Worm (Caenorhabditis elegans): ENCODE results near the gene F15A4.10.

F15A4.10 gene

ce11 chrII:12489903-12490302 is 4.9 kb upstream of the F15A4.10 start, which contains the start of gene T21B4.15:
Gene T21B4.15, plus strand, starts transcription at chrII:12490203.
- TF ChIP-seq med-1 (GFP tag; optimal IDR thresholded peaks at IDR 0.05; ENCODE audit: insufficient read depth) (no peak), klf-2 (GFP tag; conservative IDR thresholded peaks at IDR 0.05) (no peak), tab-1 (GFP tag; IDR thresholded peaks at IDR 0.05) (no peak), ref-1 (GFP tag; conservative IDR thresholded peaks at IDR 0.05) (no peak), ztf-29 (GFP tag; IDR thresholded peaks at IDR 0.05) (no peak), cog-1 (tag; optimal IDR thresholded peaks at IDR 0.05) (no peak), flt-1 (GFP tag; IDR thresholded peaks at IDR 0.05) (no peak), ztf-23 (GFP tag; IDR thresholded peaks at IDR 0.05) (no peak)

ce11 chrII:12488810-12489209 is 3.9 kb upstream of the F15A4.10 start:
- TF ChIP-seq klf-2 (GFP tag; conservative IDR thresholded peaks at IDR 0.05) (no peak), med-1 (GFP tag; optimal IDR thresholded peaks at IDR 0.05; ENCODE audit: insufficient read depth) (no peak), cog-1 (tag; optimal IDR thresholded peaks at IDR 0.05) (no peak), ztf-29 (GFP tag; IDR thresholded peaks at IDR 0.05) (no peak), ref-1 (GFP tag; conservative IDR thresholded peaks at IDR 0.05) (no peak), ztf-23 (GFP tag; IDR thresholded peaks at IDR 0.05) (no peak), flt-1 (GFP tag; IDR thresholded peaks at IDR 0.05) (no peak), tab-1 (GFP tag; IDR thresholded peaks at IDR 0.05) (no peak), T22C8.4 (GFP tag; IDR thresholded peaks at IDR 0.05) (no peak)

ce11 chrII:12482622-12483021 is 2.3 kb downstream of the F15A4.10 start, which contains the start of gene fbxb-102:
Gene fbxb-102, plus strand, starts transcription at chrII:12482922.
- no peak for TF ChIP-seq tab-1 (GFP tag; IDR thresholded peaks at IDR 0.05)
- no peak for TF ChIP-seq ztf-23 (GFP tag; IDR thresholded peaks at IDR 0.05)
- no peak for TF ChIP-seq med-1 (GFP tag; optimal IDR thresholded peaks at IDR 0.05; ENCODE audit: insufficient read depth)
- TF ChIP-seq cog-1 (tag; optimal IDR thresholded peaks at IDR 0.05) = no peak
- TF ChIP-seq T22C8.4 (GFP tag; IDR thresholded peaks at IDR 0.05) = no peak
- no peak for TF ChIP-seq ref-1 (GFP tag; conservative IDR thresholded peaks at IDR 0.05)
- no peak for TF ChIP-seq ztf-29 (GFP tag; IDR thresholded peaks at IDR 0.05)
- no peak for TF ChIP-seq flt-1 (GFP tag; IDR thresholded peaks at IDR 0.05)
- no peak for TF ChIP-seq klf-2 (GFP tag; conservative IDR thresholded peaks at IDR 0.05)

- TF ChIP-seq T22C8.4 (GFP tag; IDR thresholded peaks at IDR 0.05) (no peak), flt-1 (GFP tag; IDR thresholded peaks at IDR 0.05) (no peak), cog-1 (tag; optimal IDR thresholded peaks at IDR 0.05) (no peak), klf-2 (GFP tag; conservative IDR thresholded peaks at IDR 0.05) (no peak), med-1 (GFP tag; optimal IDR thresholded peaks at IDR 0.05; ENCODE audit: insufficient read depth) (no peak), tab-1 (GFP tag; IDR thresholded peaks at IDR 0.05) (no peak), ref-1 (GFP tag; conservative IDR thresholded peaks at IDR 0.05) (no peak), ztf-29 (GFP tag; IDR thresholded peaks at IDR 0.05) (no peak), ztf-23 (GFP tag; IDR thresholded peaks at IDR 0.05) (no peak)
Observed at ce11 chrII:12481645-12482044, 3.3 kb downstream of the F15A4.10 start.

- TF ChIP-seq ztf-29 (GFP tag; IDR thresholded peaks at IDR 0.05) (no peak), med-1 (GFP tag; optimal IDR thresholded peaks at IDR 0.05; ENCODE audit: insufficient read depth) (no peak), ref-1 (GFP tag; conservative IDR thresholded peaks at IDR 0.05) (no peak), cog-1 (tag; optimal IDR thresholded peaks at IDR 0.05) (no peak), T22C8.4 (GFP tag; IDR thresholded peaks at IDR 0.05) (no peak), ztf-23 (GFP tag; IDR thresholded peaks at IDR 0.05) (no peak), flt-1 (GFP tag; IDR thresholded peaks at IDR 0.05) (no peak), klf-2 (GFP tag; conservative IDR thresholded peaks at IDR 0.05) (no peak), tab-1 (GFP tag; IDR thresholded peaks at IDR 0.05) (no peak)
Observed at ce11 chrII:12480811-12481210, 4.1 kb downstream of the F15A4.10 start, which contains the start of gene arrd-9. Gene arrd-9, minus strand, starts transcription at chrII:12480911.

ce11 chrII:12473406-12473805 is 11.6 kb downstream of the F15A4.10 start, which contains the start of gene srg-17:
Gene srg-17, plus strand, starts transcription at chrII:12473706.
- no peak for TF ChIP-seq ztf-23 (GFP tag; IDR thresholded peaks at IDR 0.05)
- no peak for TF ChIP-seq ztf-29 (GFP tag; IDR thresholded peaks at IDR 0.05)
- no peak for TF ChIP-seq cog-1 (tag; optimal IDR thresholded peaks at IDR 0.05)

- no peak for TF ChIP-seq cog-1 (tag; optimal IDR thresholded peaks at IDR 0.05)
- no peak for TF ChIP-seq ref-1 (GFP tag; conservative IDR thresholded peaks at IDR 0.05)
- TF ChIP-seq T22C8.4 (GFP tag; IDR thresholded peaks at IDR 0.05) = no peak
- no peak for TF ChIP-seq ztf-23 (GFP tag; IDR thresholded peaks at IDR 0.05)
- TF ChIP-seq flt-1 (GFP tag; IDR thresholded peaks at IDR 0.05) = no peak
- TF ChIP-seq klf-2 (GFP tag; conservative IDR thresholded peaks at IDR 0.05) = no peak
- no peak for TF ChIP-seq med-1 (GFP tag; optimal IDR thresholded peaks at IDR 0.05; ENCODE audit: insufficient read depth)
- TF ChIP-seq tab-1 (GFP tag; IDR thresholded peaks at IDR 0.05) = no peak
Observed at ce11 chrII:12471138-12471855, 13.7 kb downstream of the F15A4.10 start, which contains the start of the genes F15A4.5 and phat-8. Gene F15A4.5, minus strand, starts transcription at chrII:12471238. Gene phat-8, plus strand, starts transcription at chrII:12471805.

- TF ChIP-seq tab-1 (GFP tag; IDR thresholded peaks at IDR 0.05) = no peak
- no peak for TF ChIP-seq cog-1 (tag; optimal IDR thresholded peaks at IDR 0.05)
- no peak for TF ChIP-seq klf-2 (GFP tag; conservative IDR thresholded peaks at IDR 0.05)
- no peak for TF ChIP-seq med-1 (GFP tag; optimal IDR thresholded peaks at IDR 0.05; ENCODE audit: insufficient read depth)
- no peak for TF ChIP-seq T22C8.4 (GFP tag; IDR thresholded peaks at IDR 0.05)
- TF ChIP-seq ref-1 (GFP tag; conservative IDR thresholded peaks at IDR 0.05) = no peak
- no peak for TF ChIP-seq ztf-29 (GFP tag; IDR thresholded peaks at IDR 0.05)
- no peak for TF ChIP-seq flt-1 (GFP tag; IDR thresholded peaks at IDR 0.05)
- TF ChIP-seq ztf-23 (GFP tag; IDR thresholded peaks at IDR 0.05) = no peak
Observed at ce11 chrII:12467047-12467446, 17.9 kb downstream of the F15A4.10 start, which contains the start of gene srg-16. Gene srg-16, plus strand, starts transcription at chrII:12467133.

- TF ChIP-seq cog-1 (tag; optimal IDR thresholded peaks at IDR 0.05) (no peak), med-1 (GFP tag; optimal IDR thresholded peaks at IDR 0.05; ENCODE audit: insufficient read depth) (no peak), tab-1 (GFP tag; IDR thresholded peaks at IDR 0.05) (no peak), klf-2 (GFP tag; conservative IDR thresholded peaks at IDR 0.05) (no peak), flt-1 (GFP tag; IDR thresholded peaks at IDR 0.05) (no peak), ztf-23 (GFP tag; IDR thresholded peaks at IDR 0.05) (no peak), ref-1 (GFP tag; conservative IDR thresholded peaks at IDR 0.05) (no peak), T22C8.4 (GFP tag; IDR thresholded peaks at IDR 0.05) (no peak), ztf-29 (GFP tag; IDR thresholded peaks at IDR 0.05) (no peak)
Observed at ce11 chrII:12465557-12465956, 19.4 kb downstream of the F15A4.10 start, which contains the start of gene sre-37. Gene sre-37, plus strand, starts transcription at chrII:12465857.

All from whole organism, midembryonic.